Fruit fly (Drosophila melanogaster): ENCODE results near the gene CG6769.

Gene CG6769

DNA sequence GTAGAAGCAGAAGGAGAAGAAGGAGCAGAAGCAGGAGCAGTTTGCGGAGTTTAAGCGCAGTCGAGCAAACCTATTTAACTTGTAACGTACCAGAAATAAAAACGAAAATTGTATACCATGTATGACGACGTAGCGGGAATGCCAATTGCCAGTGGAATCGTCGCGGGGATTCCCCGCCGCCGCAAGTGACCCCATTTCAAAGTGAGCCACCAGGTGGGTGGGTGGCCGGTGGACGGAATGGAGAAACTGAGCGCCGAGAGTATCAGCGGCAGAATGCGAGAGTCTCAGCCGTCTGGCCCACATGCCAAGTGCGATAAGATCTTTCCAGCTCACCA, 49.8 kb downstream of the CG6769 start:
- 0 out of 2 replicates have a peak, but pooled peaks have one; percentile 22 for TF ChIP-seq crol (GFP tag; IDR thresholded peaks at IDR 0.05)
- TF ChIP-seq chn (GFP tag; optimal IDR thresholded peaks at IDR 0.05) = no peak
- no peak for TF ChIP-seq CG9876 (GFP tag; optimal IDR thresholded peaks at IDR 0.05)
- TF ChIP-seq CG12769 (tag; optimal IDR thresholded peaks at IDR 0.05) = peak; percentile 71
- TF ChIP-seq CG10321 (GFP tag; IDR thresholded peaks at IDR 0.05) = 0 out of 2 replicates have a peak, but pooled peaks have one; percentile 12
- peak; percentile 73 for TF ChIP-seq grn (GFP tag; optimal IDR thresholded peaks at IDR 0.05)
- TF ChIP-seq Xrp1 (GFP tag; IDR thresholded peaks at IDR 0.05) = no peak

DNA sequence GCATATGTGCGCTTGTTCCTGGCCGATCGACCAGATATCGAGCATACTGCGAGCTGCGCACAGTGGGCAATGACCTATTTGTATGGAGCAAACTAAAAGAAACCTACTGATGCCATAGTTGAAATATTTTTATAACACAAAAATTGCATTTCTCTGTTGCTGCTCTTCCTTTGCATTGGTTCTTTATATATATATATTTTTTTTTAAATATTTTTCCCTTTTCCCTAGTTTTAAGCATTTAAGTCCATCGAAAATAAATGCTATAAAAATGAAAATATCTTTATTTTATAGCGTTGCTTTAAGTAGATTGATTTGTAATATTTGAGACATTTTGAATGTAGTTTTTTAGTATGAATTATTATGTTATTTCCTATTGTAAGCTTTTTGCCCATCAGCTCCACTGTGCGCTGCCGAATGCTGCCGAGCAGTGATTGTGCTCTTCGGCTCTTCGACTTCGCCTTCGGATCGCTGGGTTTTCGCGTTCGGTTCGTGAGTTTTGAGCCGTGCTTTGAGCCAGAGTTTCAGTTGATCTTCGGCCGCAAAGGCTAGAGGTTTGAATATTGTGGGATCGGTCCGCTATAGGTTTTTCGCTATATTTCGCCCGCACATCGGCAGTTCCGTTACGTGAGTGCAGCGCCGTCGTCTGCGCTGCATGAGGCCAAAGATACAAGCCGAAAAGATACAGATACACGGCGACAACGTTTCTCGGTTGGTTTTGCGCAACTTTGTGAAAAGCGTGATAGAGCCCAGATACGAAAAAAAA, 50.3 kb downstream of the CG6769 start, which contains the start of gene CG6847:
Gene CG6847, plus strand, starts transcription at position 522 of the 763 bp plus-strand sequence.
- TF ChIP-seq chif (GFP tag; optimal IDR thresholded peaks at IDR 0.05) (peak in 1 of 2 experiments; percentile 12), CG6689 (GFP tag; IDR thresholded peaks at IDR 0.05) (peak; percentile 73), Hmx (GFP tag; optimal IDR thresholded peaks at IDR 0.05) (peak; percentile 22), tap (tag; optimal IDR thresholded peaks at IDR 0.05) (no peak), dmrt99B (tag; optimal IDR thresholded peaks at IDR 0.05) (peak; percentile 64), CG12219 (GFP tag; optimal IDR thresholded peaks at IDR 0.05) (peak; percentile 15), nau (GFP tag; optimal IDR thresholded peaks at IDR 0.05) (no peak), CG33557 (GFP tag; optimal IDR thresholded peaks at IDR 0.05) (peak; percentile 44), Ada2b (GFP tag; IDR thresholded peaks at IDR 0.05) (peak; percentile 17; the same call in 1 of the 2 replicates), CG14710 (tag; optimal IDR thresholded peaks at IDR 0.05) (peak; percentile 31), sc (optimal IDR thresholded peaks at IDR 0.05) (no peak), sc (GFP tag; optimal IDR thresholded peaks at IDR 0.05) (peak; percentile 64), YL-1 (GFP tag; optimal IDR thresholded peaks at IDR 0.05) (peak; percentile 25), lmd (GFP tag; IDR thresholded peaks at IDR 0.05) (peak; percentile 60), CG9797 (GFP tag; optimal IDR thresholded peaks at IDR 0.05) (no peak), Rfx (GFP tag; IDR thresholded peaks at IDR 0.05) (peak; percentile 64), Hey (tag; optimal IDR thresholded peaks at IDR 0.05) (no peak), CG32532 (GFP tag; IDR thresholded peaks at IDR 0.05) (peak; percentile 69), CG2120 (GFP tag; optimal IDR thresholded peaks at IDR 0.05) (peak; percentile 52), Ptx1 (GFP tag; IDR thresholded peaks at IDR 0.05) (peak; percentile 69), CG8388 (GFP tag; optimal IDR thresholded peaks at IDR 0.05) (peak; percentile 79), CG2875 (GFP tag; optimal IDR thresholded peaks at IDR 0.05) (peak; percentile 60), bsh (GFP tag; optimal IDR thresholded peaks at IDR 0.05) (peak; percentile 67 to 71), Lhr (GFP tag; optimal IDR thresholded peaks at IDR 0.05) (peak; percentile 15), CG14965 (GFP tag; optimal IDR thresholded peaks at IDR 0.05; ENCODE audit: borderline replicate concordance) (no peak), run (tag; optimal IDR thresholded peaks at IDR 0.05) (no peak), Ets97D (GFP tag; optimal IDR thresholded peaks at IDR 0.05) (no peak), gsb-n (tag; optimal IDR thresholded peaks at IDR 0.05) (peak; percentile 69), HHEX (GFP tag; optimal IDR thresholded peaks at IDR 0.05) (peak; percentile 40), CG8359 (GFP tag; optimal IDR thresholded peaks at IDR 0.05; ENCODE audit: borderline replicate concordance) (no peak), tio (GFP tag; optimal IDR thresholded peaks at IDR 0.05) (peak; percentile 77), CG1529 (GFP tag; optimal IDR thresholded peaks at IDR 0.05) (peak; percentile 54), Nf-YB (GFP tag; optimal IDR thresholded peaks at IDR 0.05) (peak; percentile 63), slbo (GFP tag; IDR thresholded peaks at IDR 0.05) (peak; percentile 61), CG6175 (GFP tag; IDR thresholded peaks at IDR 0.05) (0 out of 3 replicates have a peak, but pooled peaks have one; percentile 53), bab2 (GFP tag; optimal IDR thresholded peaks at IDR 0.05) (no peak), CG10366 (GFP tag; IDR thresholded peaks at IDR 0.05) (peak; percentile 19; the same call in 1 of the 2 replicates), NC2α (GFP tag; optimal IDR thresholded peaks at IDR 0.05) (no peak), Oli (tag; optimal IDR thresholded peaks at IDR 0.05) (peak; percentile 83), CG4404 (GFP tag; IDR thresholded peaks at IDR 0.05) (peak; percentile 46; the same call in 1 of the 2 replicates), croc (GFP tag; conservative IDR thresholded peaks at IDR 0.05) (peak; percentile 46)

Measured in whole organism, embryonic.